Worm (Caenorhabditis elegans) whole organism, young adult: ENCODE measurements around the gene F20G2.5.

Experiments
- C06A6.2 ChIP-seq: fragments of 200-800 bp; sonication (Bioruptor generic); conservative IDR thresholded peaks from 2 replicates; pipeline ENCODE4 v1.3.6; 2022; ENCODE audit warnings: missing genetic modification characterization, missing compliant biosample characterization
- D2030.7 ChIP-seq: fragments of 200-800 bp; sonication (Bioruptor generic); IDR thresholded peaks from 2 replicates; pipeline ENCODE4 v1.3.6; 2022; ENCODE audit warnings: missing genetic modification reagents, missing genetic modification characterization, missing compliant biosample characterization
- F55B11.4 ChIP-seq: sonication (generic microtip); optimal IDR thresholded peaks from 2 replicates; lab custom pipeline; 2016; ENCODE audit warnings: missing compliant biosample characterization, missing genetic modification characterization, borderline replicate concordance; ENCODE audit not compliant: insufficient read depth
- Y56A3A.18 ChIP-seq: fragments of 200-800 bp; sonication (Bioruptor generic); IDR thresholded peaks from 2 replicates; pipeline ENCODE4 v1.3.6; 2022; ENCODE audit warnings: missing genetic modification reagents, missing genetic modification characterization, missing compliant biosample characterization
- Y79H2A.3 ChIP-seq: fragments of 200-800 bp; sonication (Bioruptor generic); conservative IDR thresholded peaks from 2 replicates; pipeline ENCODE4 v1.3.6; 2022; ENCODE audit warnings: missing genetic modification reagents, missing genetic modification characterization, missing compliant biosample characterization
- Y95B8A.8 ChIP-seq: fragments of 200-800 bp; sonication (Bioruptor generic); IDR thresholded peaks from 2 replicates; pipeline ENCODE4 v1.3.6; 2022; ENCODE audit warnings: missing genetic modification reagents, missing genetic modification characterization, missing compliant biosample characterization
- akir-1 ChIP-seq: fragments of 200-800 bp; sonication (Bioruptor generic); optimal IDR thresholded peaks from 2 replicates; lab custom pipeline; 2018; ENCODE audit warnings: mild to moderate bottlenecking, missing genetic modification characterization, moderate library complexity, missing compliant biosample characterization
- ama-1 ChIP-seq, 3 experiments: fragments of 150-350 bp in 1 of 3; sonication (generic microtip) in 2 of 3; optimal IDR thresholded peaks; 2 replicates each; lab custom pipeline; 2014 to 2018; ENCODE audit warnings: missing biosample characterization in 2 of 3, missing genetic modification characterization in 2 of 3, missing genetic modification reagents in 2 of 3
- attf-3 ChIP-seq: fragments of 200-800 bp; sonication (Bioruptor generic); conservative IDR thresholded peaks from 2 replicates; pipeline ENCODE4 v1.3.6; 2022; ENCODE audit warnings: missing genetic modification reagents, missing genetic modification characterization, missing compliant biosample characterization
- attf-6 ChIP-seq: fragments of 200-800 bp; sonication (Bioruptor generic); IDR thresholded peaks from 2 replicates; pipeline ENCODE4 v1.3.6; 2022; ENCODE audit warnings: missing genetic modification reagents, missing genetic modification characterization, missing compliant biosample characterization
- bed-1 ChIP-seq: fragments of 200-800 bp; sonication (Bioruptor generic); IDR thresholded peaks from 2 replicates; pipeline ENCODE4 v1.3.6; 2022; ENCODE audit warnings: missing genetic modification reagents, missing genetic modification characterization, missing compliant biosample characterization
- ccch-3 ChIP-seq: fragments of 200-800 bp; sonication (Bioruptor generic); optimal IDR thresholded peaks from 2 replicates; lab custom pipeline; 2018; ENCODE audit warnings: mild to moderate bottlenecking, missing genetic modification characterization, missing compliant biosample characterization
- cebp-1 ChIP-seq, 2 experiments: fragments of 200-800 bp in 1 of 2; sonication (Bioruptor generic) in 1 of 2; sonication (generic microtip) in 1 of 2; IDR thresholded peaks in 1 of 2; optimal IDR thresholded peaks in 1 of 2; 2 replicates each; pipeline versions ENCODE4 v1.3.6 to Lab custom; 2017 to 2022; ENCODE audit warnings: missing compliant biosample characterization in 2 of 2, missing genetic modification characterization in 2 of 2, mild to moderate bottlenecking in 1 of 2, missing genetic modification reagents in 1 of 2, moderate library complexity in 1 of 2
- cebp-2 ChIP-seq: fragments of 200-800 bp; sonication (Bioruptor generic); IDR thresholded peaks from 2 replicates; pipeline ENCODE4 v1.3.6; 2022; ENCODE audit warnings: missing genetic modification characterization, missing compliant biosample characterization
- ceh-100 ChIP-seq: fragments of 200-800 bp; sonication (Bioruptor generic); IDR thresholded peaks from 2 replicates; pipeline ENCODE4 v1.3.6; 2022; ENCODE audit warnings: missing genetic modification reagents, missing genetic modification characterization, missing compliant biosample characterization
- ceh-27 ChIP-seq: fragments of 200-800 bp; sonication (Bioruptor generic); optimal IDR thresholded peaks from 2 replicates; lab custom pipeline; 2018; ENCODE audit warnings: mild to moderate bottlenecking, missing genetic modification characterization, moderate library complexity, missing compliant biosample characterization
- die-1 ChIP-seq: sonication (generic microtip); optimal IDR thresholded peaks from 2 replicates; lab custom pipeline; 2016; ENCODE audit warnings: missing genotype, mild to moderate bottlenecking, missing genetic modification characterization, missing compliant biosample characterization
- egrh-3 ChIP-seq: fragments of 200-800 bp; sonication (Bioruptor generic); IDR thresholded peaks from 2 replicates; pipeline ENCODE4 v1.3.6; 2022; ENCODE audit warnings: missing genetic modification reagents, missing genetic modification characterization, missing compliant biosample characterization
- ets-4 ChIP-seq: fragments of 200-800 bp; sonication (Bioruptor generic); optimal IDR thresholded peaks from 2 replicates; lab custom pipeline; 2018; ENCODE audit warnings: mild to moderate bottlenecking, missing genetic modification characterization, missing compliant biosample characterization
- hmg-20 ChIP-seq: fragments of 200-800 bp; sonication (Bioruptor generic); IDR thresholded peaks from 2 replicates; pipeline ENCODE4 v1.3.6; 2022; ENCODE audit warnings: missing genetic modification reagents, missing genetic modification characterization, missing compliant biosample characterization
- let-607 ChIP-seq, 2 experiments: fragments of 200-800 bp in 1 of 2; sonication (Bioruptor generic) in 1 of 2; sonication (generic microtip) in 1 of 2; optimal IDR thresholded peaks; 2 replicates each; lab custom pipeline; 2016 to 2018; ENCODE audit warnings: mild to moderate bottlenecking in 2 of 2, missing compliant biosample characterization in 2 of 2, missing genetic modification characterization in 2 of 2, moderate library complexity in 2 of 2, missing genotype in 1 of 2
- lin-26 ChIP-seq: fragments of 200-800 bp; sonication (Bioruptor generic); IDR thresholded peaks from 2 replicates; pipeline ENCODE4 v1.3.6; 2022; ENCODE audit warnings: missing genetic modification reagents, missing genetic modification characterization, missing compliant biosample characterization
- lin-35 ChIP-seq, 3 experiments: fragments of 150-350 bp in 2 of 3; sonication (generic microtip) in 1 of 3; optimal IDR thresholded peaks; 2 replicates each; lab custom pipeline; 2014 to 2018; ENCODE audit warnings: missing biosample characterization in 3 of 3, missing genetic modification characterization in 3 of 3, missing genetic modification reagents in 3 of 3
- lin-40 ChIP-seq: sonication (generic microtip); optimal IDR thresholded peaks from 2 replicates; lab custom pipeline; 2016; ENCODE audit warnings: missing genetic modification characterization, mild to moderate bottlenecking, missing compliant biosample characterization, missing genotype, missing genetic modification reagents
- lin-54 ChIP-seq: fragments of 200-800 bp; sonication (Bioruptor generic); optimal IDR thresholded peaks from 2 replicates; lab custom pipeline; 2018; ENCODE audit warnings: mild to moderate bottlenecking, missing genetic modification characterization, missing compliant biosample characterization
- lsl-1 ChIP-seq: fragments of 200-800 bp; sonication (Bioruptor generic); optimal IDR thresholded peaks from 2 replicates; lab custom pipeline; 2018; ENCODE audit warnings: mild to moderate bottlenecking, missing genetic modification characterization, moderate library complexity, missing compliant biosample characterization
- madf-8 ChIP-seq: fragments of 200-800 bp; sonication (Bioruptor generic); conservative IDR thresholded peaks from 2 replicates; pipeline ENCODE4 v1.3.6; 2022; ENCODE audit warnings: missing genetic modification reagents, missing genetic modification characterization, missing compliant biosample characterization
- mcd-1 ChIP-seq: fragments of 200-800 bp; sonication (Bioruptor generic); IDR thresholded peaks from 2 replicates; pipeline ENCODE4 v1.3.6; 2022; ENCODE audit warnings: missing genetic modification reagents, missing genetic modification characterization, missing compliant biosample characterization
- mes-4 ChIP-seq: sonication (generic microtip); optimal IDR thresholded peaks from 2 replicates; lab custom pipeline; 2016; ENCODE audit warnings: missing genotype, missing genetic modification characterization, missing compliant biosample characterization
- mxl-1 ChIP-seq: sonication (generic microtip); optimal IDR thresholded peaks from 2 replicates; lab custom pipeline; 2016; ENCODE audit warnings: missing genetic modification characterization, missing compliant biosample characterization
- nfya-2 ChIP-seq: fragments of 200-800 bp; sonication (Bioruptor generic); IDR thresholded peaks from 2 replicates; pipeline ENCODE4 v1.3.6; 2022; ENCODE audit warnings: missing genetic modification reagents, missing genetic modification characterization, missing compliant biosample characterization
- nhr-90 ChIP-seq: sonication (generic microtip); optimal IDR thresholded peaks from 2 replicates; lab custom pipeline; 2016; ENCODE audit warnings: missing genotype, mild to moderate bottlenecking, missing genetic modification characterization, missing compliant biosample characterization
- pha-4 ChIP-seq: fragments of 150-350 bp; sonication (generic microtip); optimal IDR thresholded peaks from 2 replicates; lab custom pipeline; 2014; ENCODE audit warnings: missing biosample characterization, missing genetic modification reagents, missing genetic modification characterization
- rcor-1 ChIP-seq: fragments of 200-800 bp; sonication (Bioruptor generic); IDR thresholded peaks from 2 replicates; pipeline ENCODE4 v1.3.6; 2022; ENCODE audit warnings: missing genetic modification reagents, missing genetic modification characterization, missing compliant biosample characterization
- repo-1 ChIP-seq: sonication (generic microtip); optimal IDR thresholded peaks from 2 replicates; lab custom pipeline; 2017; ENCODE audit warnings: mild to moderate bottlenecking, missing genetic modification characterization, missing compliant biosample characterization
- snpc-1.1 ChIP-seq: sonication (generic microtip); optimal IDR thresholded peaks from 2 replicates; lab custom pipeline; 2017; ENCODE audit warnings: missing genetic modification characterization, mild to moderate bottlenecking, missing compliant biosample characterization, antibody characterized with exemption, moderate library complexity, missing genotype, missing genetic modification reagents; ENCODE audit not compliant: insufficient read depth
- snpc-1.3 ChIP-seq: sonication (generic microtip); optimal IDR thresholded peaks from 2 replicates; lab custom pipeline; 2017; ENCODE audit warnings: missing genetic modification characterization, mild to moderate bottlenecking, missing compliant biosample characterization, antibody characterized with exemption, moderate library complexity, missing genotype, missing genetic modification reagents; ENCODE audit not compliant: insufficient read depth
- snpc-4 ChIP-seq, 5 experiments: fragments of 150-350 bp in 1 of 5; sonication (generic microtip) in 4 of 5; optimal IDR thresholded peaks; 2 replicates each; lab custom pipeline; 2014 to 2018; ENCODE audit warnings: missing genetic modification characterization in 5 of 5, missing biosample characterization in 3 of 5, antibody characterized with exemption in 2 of 5, mild to moderate bottlenecking in 2 of 5, missing compliant biosample characterization in 2 of 5, missing genotype in 2 of 5, moderate library complexity in 2 of 5, missing genetic modification reagents in 1 of 5
- tbp1 ChIP-seq: fragments of 200-800 bp; sonication (Bioruptor generic); optimal IDR thresholded peaks from 2 replicates; lab custom pipeline; 2018; ENCODE audit warnings: mild to moderate bottlenecking, missing genetic modification characterization, missing compliant biosample characterization
- tbx-9 ChIP-seq: sonication (generic microtip); optimal IDR thresholded peaks from 2 replicates; lab custom pipeline; 2016; ENCODE audit warnings: borderline replicate concordance, missing genetic modification characterization, inconsistent platforms, missing compliant biosample characterization
- tlf-1 ChIP-seq: fragments of 200-800 bp; sonication (Bioruptor generic); optimal IDR thresholded peaks from 2 replicates; lab custom pipeline; 2018; ENCODE audit warnings: mild to moderate bottlenecking, missing genetic modification characterization, missing compliant biosample characterization
- zfh-2 ChIP-seq: fragments of 200-800 bp; sonication (Bioruptor generic); conservative IDR thresholded peaks from 2 replicates; pipeline ENCODE4 v1.3.6; 2022; ENCODE audit warnings: missing genetic modification reagents, missing genetic modification characterization, missing compliant biosample characterization
- ztf-26 ChIP-seq: sonication (generic microtip); optimal IDR thresholded peaks from 2 replicates; lab custom pipeline; 2017; ENCODE audit warnings: missing genetic modification characterization, missing compliant biosample characterization
- ztf-3 ChIP-seq: fragments of 200-800 bp; sonication (Bioruptor generic); optimal IDR thresholded peaks from 2 replicates; lab custom pipeline; 2018; ENCODE audit warnings: mild to moderate bottlenecking, missing genetic modification characterization, missing compliant biosample characterization
- ztf-6 ChIP-seq: fragments of 200-800 bp; sonication (Bioruptor generic); IDR thresholded peaks from 2 replicates; pipeline ENCODE4 v1.3.6; 2022; ENCODE audit warnings: missing genetic modification reagents, missing genetic modification characterization, missing compliant biosample characterization

The F20G2.5 gene

ce11 chrV:13818824-13819408 is 47.6 kb downstream of the F20G2.5 start, which contains the start of gene sel-10 (continued):
- TF ChIP-seq nhr-90 (tag; lab: Kevin White, UChicago) (no peak), ztf-26 (tag; lab: Kevin White, UChicago) (no peak), egrh-3 (no peak), tbp1 (GFP tag; lab: Kevin White, UChicago) (no peak), tlf-1 (GFP tag; lab: Kevin White, UChicago) (no peak), repo-1 (tag; lab: Kevin White, UChicago) (no peak), Y79H2A.3 (GFP tag; lab: Robert Waterston, UW) (no peak), attf-3 (0 out of 2 replicates have a peak, but pooled peaks have one; percentile 20), snpc-1.1 (tag; lab: Kevin White, UChicago) (no peak), rcor-1 (GFP tag; lab: Robert Waterston, UW) (peak; percentile 31; the same call in 1 of the 2 replicates), snpc-4 (GFP tag; optimal IDR thresholded peaks at IDR 0.05; lab: Kevin White, UChicago) (peak; percentile 65), snpc-4 (tag; optimal IDR thresholded peaks at IDR 0.05; lab: Kevin White, UChicago) (peak in 2 of 4 experiments; percentile 33 to 65), akir-1 (GFP tag; lab: Kevin White, UChicago) (no peak), D2030.7 (GFP tag; lab: Robert Waterston, UW) (no peak), bed-1 (GFP tag; lab: Robert Waterston, UW) (no peak), pha-4 (no peak), die-1 (tag; lab: Kevin White, UChicago) (no peak), ztf-6 (GFP tag; lab: Robert Waterston, UW) (no peak), lin-54 (GFP tag; lab: Kevin White, UChicago) (no peak), attf-6 (no peak), nfya-2 (GFP tag; lab: Robert Waterston, UW) (no peak), mes-4 (no peak), snpc-1.3 (tag; lab: Kevin White, UChicago) (no peak), hmg-20 (GFP tag; lab: Robert Waterston, UW) (no peak; the same call in 1 of the 2 replicates), C06A6.2 (no peak), lin-26 (GFP tag; lab: Robert Waterston, UW) (no peak), mcd-1 (peak; percentile 77), lin-35 (GFP tag; optimal IDR thresholded peaks at IDR 0.05; lab: Kevin White, UChicago) (peak in 1 of 3 experiments; percentile 79), mxl-1 (tag; lab: Kevin White, UChicago) (no peak), Y56A3A.18 (GFP tag; lab: Robert Waterston, UW) (no peak), cebp-1 (GFP tag; IDR thresholded peaks at IDR 0.05; lab: Robert Waterston, UW) (no peak), cebp-1 (tag; optimal IDR thresholded peaks at IDR 0.05; lab: Kevin White, UChicago) (no peak), F55B11.4 (no peak), ccch-3 (GFP tag; lab: Kevin White, UChicago) (no peak), ets-4 (GFP tag; lab: Kevin White, UChicago) (no peak), ama-1 (optimal IDR thresholded peaks at IDR 0.05; lab: Kevin White, UChicago) (no peak), ama-1 (GFP tag; optimal IDR thresholded peaks at IDR 0.05; lab: Kevin White, UChicago) (no peak), cebp-2 (no peak), Y95B8A.8 (no peak), let-607 (tag; optimal IDR thresholded peaks at IDR 0.05; lab: Kevin White, UChicago) (no peak), tbx-9 (tag; lab: Kevin White, UChicago) (no peak), ceh-100 (no peak), madf-8 (0 out of 2 replicates have a peak, but pooled peaks have one; percentile 13), ztf-3 (no peak), lsl-1 (GFP tag; lab: Kevin White, UChicago) (peak; percentile 43), zfh-2 (no peak), lin-40 (tag; lab: Kevin White, UChicago) (no peak), ceh-27 (GFP tag; lab: Kevin White, UChicago) (no peak)
